Fruit fly (Drosophila melanogaster) whole organism, embryonic: ENCODE results near the gene Plzf.

Experiments
- CG10431 ChIP-seq: fragments of 200-800 bp; sonication (Bioruptor generic); optimal IDR thresholded peaks from 3 replicates; lab custom pipeline; 2018; ENCODE audit warnings: missing biosample characterization, mild to moderate bottlenecking, missing genetic modification characterization
- CG10654 ChIP-seq: fragments of 200-800 bp; sonication (Bioruptor generic); optimal IDR thresholded peaks from 2 replicates; lab custom pipeline; 2016; ENCODE audit warnings: missing biosample characterization, missing genetic modification characterization
- CG12071 ChIP-seq: fragments of 200-800 bp; sonication (Bioruptor generic); optimal IDR thresholded peaks from 3 replicates; lab custom pipeline; 2018; ENCODE audit warnings: missing biosample characterization, mild to moderate bottlenecking, missing genetic modification characterization
- CG12769 ChIP-seq: fragments of 200-800 bp; sonication (Bioruptor generic); optimal IDR thresholded peaks from 2 replicates; lab custom pipeline; 2019; ENCODE audit warnings: missing biosample characterization, mild to moderate bottlenecking, missing genetic modification characterization, moderate library complexity
- CG13624 ChIP-seq: fragments of 200-800 bp; sonication (Bioruptor generic); optimal IDR thresholded peaks from 2 replicates; lab custom pipeline; 2016; ENCODE audit warnings: missing biosample characterization, missing genetic modification characterization
- CG14441 ChIP-seq: fragments of 200-800 bp; sonication (Bioruptor generic); IDR thresholded peaks from 2 replicates; pipeline ENCODE4 v1.3.6; 2022; ENCODE audit warnings: missing biosample characterization, missing genetic modification characterization
- CG14965 ChIP-seq: fragments of 200-800 bp; sonication (Bioruptor generic); optimal IDR thresholded peaks from 2 replicates; lab custom pipeline; 2016; ENCODE audit warnings: missing biosample characterization, missing genetic modification characterization, borderline replicate concordance
- CG15514 ChIP-seq: fragments of 200-800 bp; sonication (Bioruptor generic); optimal IDR thresholded peaks from 3 replicates; lab custom pipeline; 2017; ENCODE audit warnings: missing biosample characterization, missing genetic modification characterization, mild to moderate bottlenecking, moderate library complexity, missing genetic modification reagents
- CG1603 ChIP-seq: fragments of 200-800 bp; sonication (Bioruptor generic); optimal IDR thresholded peaks from 2 replicates; lab custom pipeline; 2019; ENCODE audit warnings: missing biosample characterization, mild to moderate bottlenecking, missing genetic modification characterization, moderate library complexity
- CG16813 ChIP-seq: fragments of 200-800 bp; sonication (Bioruptor generic); IDR thresholded peaks from 3 replicates; pipeline ENCODE4 v1.3.6; 2022; ENCODE audit warnings: missing biosample characterization, missing genetic modification characterization; ENCODE audit not compliant: partially characterized antibody
- CG16815 ChIP-seq: fragments of 200-800 bp; sonication (Bioruptor generic); optimal IDR thresholded peaks from 3 replicates; lab custom pipeline; 2017; ENCODE audit warnings: missing biosample characterization, mild to moderate bottlenecking, missing genetic modification characterization
- CG1792 ChIP-seq: fragments of 200-800 bp; sonication (Bioruptor generic); optimal IDR thresholded peaks from 2 replicates; lab custom pipeline; 2016; ENCODE audit warnings: missing biosample characterization, missing genetic modification characterization
- CG18011 ChIP-seq: fragments of 200-800 bp; sonication (Bioruptor generic); optimal IDR thresholded peaks from 2 replicates; lab custom pipeline; 2017; ENCODE audit warnings: missing biosample characterization, missing genetic modification characterization, mild to moderate bottlenecking, moderate library complexity, missing genotype
- CG2116 ChIP-seq: fragments of 200-800 bp; sonication (Bioruptor generic); optimal IDR thresholded peaks from 3 replicates; lab custom pipeline; 2018; ENCODE audit warnings: missing biosample characterization, mild to moderate bottlenecking, missing genetic modification characterization
- CG4730 ChIP-seq: fragments of 200-800 bp; sonication (Bioruptor generic); IDR thresholded peaks from 2 replicates; pipeline ENCODE4 v1.3.6; 2022; ENCODE audit warnings: missing biosample characterization, missing genetic modification characterization
- CG6175 ChIP-seq: fragments of 200-800 bp; sonication (Bioruptor generic); IDR thresholded peaks from 3 replicates; pipeline ENCODE4 v1.3.6; 2022; ENCODE audit warnings: missing biosample characterization, missing genetic modification characterization
- CG6854 ChIP-seq: fragments of 200-800 bp; sonication (Bioruptor generic); optimal IDR thresholded peaks from 3 replicates; lab custom pipeline; 2017; ENCODE audit warnings: missing biosample characterization, mild to moderate bottlenecking, missing genetic modification characterization
- CG7271 ChIP-seq: fragments of 200-800 bp; sonication (Bioruptor generic); optimal IDR thresholded peaks from 2 replicates; lab custom pipeline; 2018; ENCODE audit warnings: missing biosample characterization, mild to moderate bottlenecking, missing genetic modification characterization, moderate library complexity
- CG7928 ChIP-seq: fragments of 200-800 bp; sonication (Bioruptor generic); optimal IDR thresholded peaks from 2 replicates; lab custom pipeline; 2017; ENCODE audit warnings: missing biosample characterization, mild to moderate bottlenecking, missing genetic modification characterization
- CG9876 ChIP-seq: fragments of 200-800 bp; sonication (Bioruptor generic); optimal IDR thresholded peaks from 2 replicates; lab custom pipeline; 2016; ENCODE audit warnings: missing biosample characterization, missing genetic modification characterization
- Ets65A ChIP-seq: fragments of 200-800 bp; sonication (Bioruptor generic); peaks from one replicate; lab custom pipeline; 2016; ENCODE audit warnings: missing biosample characterization, missing genetic modification characterization
- Gsc ChIP-seq: fragments of 200-800 bp; sonication (Bioruptor generic); IDR thresholded peaks from 2 replicates; pipeline ENCODE4 v1.3.6; 2022; ENCODE audit warnings: missing biosample characterization, missing genetic modification characterization
- HmgD ChIP-seq: fragments of 200-800 bp; sonication (Bioruptor generic); optimal IDR thresholded peaks from 3 replicates; lab custom pipeline; 2016; ENCODE audit warnings: missing biosample characterization, missing genetic modification characterization
- Kr ChIP-seq: fragments of 200-800 bp; sonication (Bioruptor generic); optimal IDR thresholded peaks from 2 replicates; lab custom pipeline; 2017; ENCODE audit warnings: missing biosample characterization, mild to moderate bottlenecking, missing genetic modification characterization
- Nf-YC ChIP-seq: fragments of 200-800 bp; optimal IDR thresholded peaks from 3 replicates; lab custom pipeline; 2019; ENCODE audit warnings: missing biosample characterization, mild to moderate bottlenecking, missing genetic modification characterization, moderate library complexity
- Oli ChIP-seq: fragments of 200-800 bp; sonication (Bioruptor generic); optimal IDR thresholded peaks from 2 replicates; lab custom pipeline; 2018; ENCODE audit warnings: missing biosample characterization, mild to moderate bottlenecking, missing genetic modification characterization, moderate library complexity
- Six4 ChIP-seq: fragments of 200-800 bp; sonication (Bioruptor generic); optimal IDR thresholded peaks from 2 replicates; lab custom pipeline; 2016; ENCODE audit warnings: missing biosample characterization, missing genetic modification characterization
- Sox100B ChIP-seq: fragments of 200-800 bp; sonication (Bioruptor generic); optimal IDR thresholded peaks from 3 replicates; lab custom pipeline; 2018; ENCODE audit warnings: missing biosample characterization, mild to moderate bottlenecking, missing genetic modification characterization
- Tbp ChIP-seq: fragments of >200 bp; optimal IDR thresholded peaks from 2 replicates; lab custom pipeline; 2018; ENCODE audit warnings: missing biosample characterization, missing genetic modification characterization
- bab2 ChIP-seq: fragments of 200-800 bp; sonication (Bioruptor generic); optimal IDR thresholded peaks from 2 replicates; lab custom pipeline; 2016; ENCODE audit warnings: missing biosample characterization, missing genetic modification characterization
- bcd ChIP-seq: fragments of 200-800 bp; sonication (Bioruptor generic); optimal IDR thresholded peaks from 2 replicates; lab custom pipeline; 2017; ENCODE audit warnings: missing biosample characterization, mild to moderate bottlenecking, missing genetic modification characterization
- dimm ChIP-seq: fragments of 200-800 bp; sonication (Bioruptor generic); IDR thresholded peaks from 2 replicates; pipeline ENCODE4 v1.3.6; 2022; ENCODE audit warnings: missing biosample characterization, missing genetic modification characterization
- dmrt11E ChIP-seq: fragments of 200-800 bp; sonication (Bioruptor generic); optimal IDR thresholded peaks from 3 replicates; lab custom pipeline; 2018; ENCODE audit warnings: missing biosample characterization, mild to moderate bottlenecking, missing genetic modification characterization, moderate library complexity
- eve ChIP-seq, 2 experiments: fragments of >200 bp; optimal IDR thresholded peaks; 2 replicates each; lab custom pipeline; 2017; ENCODE audit warnings: missing biosample characterization in 2 of 2, missing genetic modification characterization in 2 of 2
- eyg ChIP-seq: fragments of 200-800 bp; sonication (Bioruptor generic); optimal IDR thresholded peaks from 3 replicates; lab custom pipeline; 2016; ENCODE audit warnings: missing biosample characterization, missing genetic modification characterization
- fru ChIP-seq: fragments of >200 bp; optimal IDR thresholded peaks from 2 replicates; lab custom pipeline; 2017
- gem ChIP-seq: fragments of 200-800 bp; sonication (Bioruptor generic); optimal IDR thresholded peaks from 2 replicates; lab custom pipeline; 2019; ENCODE audit warnings: missing biosample characterization, mild to moderate bottlenecking, missing genetic modification characterization, moderate library complexity
- insv ChIP-seq, 2 experiments: fragments of 200-800 bp; sonication (Bioruptor generic); optimal IDR thresholded peaks; 3 replicates each; lab custom pipeline; 2016 to 2018; ENCODE audit warnings: missing biosample characterization in 2 of 2, missing genetic modification characterization in 2 of 2
- kay ChIP-seq: fragments of 200-800 bp; sonication (Bioruptor generic); optimal IDR thresholded peaks from 2 replicates; lab custom pipeline; 2016; ENCODE audit warnings: missing biosample characterization, missing genetic modification characterization
- lmd ChIP-seq: fragments of 200-800 bp; sonication (Bioruptor generic); IDR thresholded peaks from 2 replicates; pipeline ENCODE4 v1.3.6; 2022; ENCODE audit warnings: missing biosample characterization, missing genetic modification characterization
- luna ChIP-seq: fragments of 200-800 bp; sonication (Bioruptor generic); optimal IDR thresholded peaks from 2 replicates; lab custom pipeline; 2016; ENCODE audit warnings: missing biosample characterization, missing genetic modification characterization
- phol ChIP-seq: fragments of 200-800 bp; sonication (Bioruptor generic); optimal IDR thresholded peaks from 3 replicates; lab custom pipeline; 2018; ENCODE audit warnings: missing biosample characterization, mild to moderate bottlenecking, missing genetic modification characterization, moderate library complexity
- pros ChIP-seq: fragments of 200-800 bp; sonication (Bioruptor generic); optimal IDR thresholded peaks from 3 replicates; lab custom pipeline; 2019; ENCODE audit warnings: missing biosample characterization, mild to moderate bottlenecking, missing genetic modification characterization, moderate library complexity
- salm ChIP-seq: fragments of 200-800 bp; sonication (Bioruptor generic); optimal IDR thresholded peaks from 2 replicates; lab custom pipeline; 2018; ENCODE audit warnings: missing biosample characterization, mild to moderate bottlenecking, missing genetic modification characterization
- sd ChIP-seq: fragments of 200-800 bp; sonication (Bioruptor generic); optimal IDR thresholded peaks from 3 replicates; lab custom pipeline; 2018; ENCODE audit warnings: missing biosample characterization, mild to moderate bottlenecking, missing genetic modification characterization, moderate library complexity
- slou ChIP-seq: fragments of 200-800 bp; sonication (Bioruptor generic); optimal IDR thresholded peaks from 3 replicates; lab custom pipeline; 2016; ENCODE audit warnings: missing biosample characterization, missing genetic modification characterization
- sug ChIP-seq: fragments of 200-800 bp; optimal IDR thresholded peaks from 2 replicates; lab custom pipeline; 2019; ENCODE audit warnings: missing biosample characterization, mild to moderate bottlenecking, missing genetic modification characterization, moderate library complexity
- tx ChIP-seq: fragments of 200-800 bp; sonication (Bioruptor generic); optimal IDR thresholded peaks from 2 replicates; lab custom pipeline; 2016; ENCODE audit warnings: missing biosample characterization, missing genetic modification characterization
- vfl ChIP-seq: fragments of 200-800 bp; sonication (Bioruptor generic); optimal IDR thresholded peaks from 2 replicates; lab custom pipeline; 2016; ENCODE audit warnings: missing biosample characterization, missing genetic modification characterization
- wek ChIP-seq: fragments of 200-800 bp; sonication (Bioruptor generic); optimal IDR thresholded peaks from 3 replicates; lab custom pipeline; 2018; ENCODE audit warnings: missing biosample characterization, mild to moderate bottlenecking, missing genetic modification characterization, moderate library complexity

The Plzf gene

dm6 chr2L:12002922-12003791, 45.6 kb downstream of the Plzf start (continued):
- TF ChIP-seq Ets65A (GFP tag; lab: Kevin White, UChicago) (peak; percentile 4), CG10431 (GFP tag; lab: Kevin White, UChicago) (peak; percentile 97), CG12769 (tag; lab: Kevin White, UChicago) (peak; percentile 98), slou (GFP tag; lab: Kevin White, UChicago) (no peak), CG14965 (GFP tag; lab: Kevin White, UChicago) (no peak), gem (tag; lab: Kevin White, UChicago) (peak; percentile 65), Gsc (GFP tag; lab: Robert Waterston, UW) (no peak), sug (tag; lab: Kevin White, UChicago) (peak; percentile 98), CG18011 (no peak), phol (peak; percentile 19), tx (no peak), dimm (GFP tag; lab: Robert Waterston, UW) (no peak), CG16815 (GFP tag; lab: Kevin White, UChicago) (no peak), Nf-YC (no peak), HmgD (GFP tag; lab: Kevin White, UChicago) (peak; percentile 11), vfl (GFP tag; lab: Kevin White, UChicago) (no peak), CG1792 (GFP tag; lab: Kevin White, UChicago) (no peak), dmrt11E (tag; lab: Kevin White, UChicago) (peak; percentile 27), Six4 (GFP tag; lab: Kevin White, UChicago) (peak; percentile 24), CG12071 (GFP tag; lab: Kevin White, UChicago) (peak; percentile 16), CG9876 (GFP tag; lab: Kevin White, UChicago) (no peak), bab2 (GFP tag; lab: Kevin White, UChicago) (peak; percentile 25), CG10654 (peak; percentile 31), CG4730 (GFP tag; lab: Robert Waterston, UW) (no peak), CG6854 (GFP tag; lab: Kevin White, UChicago) (peak; percentile 11), CG16813 (GFP tag; lab: Robert Waterston, UW) (no peak), insv (GFP tag; optimal IDR thresholded peaks at IDR 0.05; lab: Kevin White, UChicago) (peak in 1 of 2 experiments; percentile 79), eve (GFP tag; optimal IDR thresholded peaks at IDR 0.05; lab: Kevin White, UChicago) (no peak), CG7928 (no peak), Sox100B (GFP tag; lab: Kevin White, UChicago) (peak; percentile 24), fru (no peak), luna (GFP tag; lab: Kevin White, UChicago) (no peak), pros (GFP tag; lab: Kevin White, UChicago) (peak; percentile 73), Oli (tag; lab: Kevin White, UChicago) (peak; percentile 38), Kr (GFP tag; lab: Kevin White, UChicago) (peak; percentile 13), CG6175 (GFP tag; lab: Robert Waterston, UW) (no peak), wek (GFP tag; lab: Kevin White, UChicago) (peak; percentile 0), CG2116 (GFP tag; lab: Kevin White, UChicago) (no peak), CG13624 (GFP tag; lab: Kevin White, UChicago) (no peak), kay (GFP tag; lab: Kevin White, UChicago) (no peak), bcd (GFP tag; lab: Kevin White, UChicago) (peak; percentile 27), sd (tag; lab: Kevin White, UChicago) (no peak), CG14441 (GFP tag; lab: Robert Waterston, UW) (no peak), CG15514 (GFP tag; lab: Kevin White, UChicago) (peak; percentile 93), lmd (GFP tag; lab: Robert Waterston, UW) (no peak), eyg (GFP tag; lab: Kevin White, UChicago) (no peak), salm (tag; lab: Kevin White, UChicago) (no peak), CG1603 (tag; lab: Kevin White, UChicago) (peak; percentile 39), Tbp (GFP tag; lab: Kevin White, UChicago) (no peak), CG7271 (tag; lab: Kevin White, UChicago) (no peak)
